Fruit fly (Drosophila melanogaster): ENCODE data around the gene mura.

Gene mura

DNA sequence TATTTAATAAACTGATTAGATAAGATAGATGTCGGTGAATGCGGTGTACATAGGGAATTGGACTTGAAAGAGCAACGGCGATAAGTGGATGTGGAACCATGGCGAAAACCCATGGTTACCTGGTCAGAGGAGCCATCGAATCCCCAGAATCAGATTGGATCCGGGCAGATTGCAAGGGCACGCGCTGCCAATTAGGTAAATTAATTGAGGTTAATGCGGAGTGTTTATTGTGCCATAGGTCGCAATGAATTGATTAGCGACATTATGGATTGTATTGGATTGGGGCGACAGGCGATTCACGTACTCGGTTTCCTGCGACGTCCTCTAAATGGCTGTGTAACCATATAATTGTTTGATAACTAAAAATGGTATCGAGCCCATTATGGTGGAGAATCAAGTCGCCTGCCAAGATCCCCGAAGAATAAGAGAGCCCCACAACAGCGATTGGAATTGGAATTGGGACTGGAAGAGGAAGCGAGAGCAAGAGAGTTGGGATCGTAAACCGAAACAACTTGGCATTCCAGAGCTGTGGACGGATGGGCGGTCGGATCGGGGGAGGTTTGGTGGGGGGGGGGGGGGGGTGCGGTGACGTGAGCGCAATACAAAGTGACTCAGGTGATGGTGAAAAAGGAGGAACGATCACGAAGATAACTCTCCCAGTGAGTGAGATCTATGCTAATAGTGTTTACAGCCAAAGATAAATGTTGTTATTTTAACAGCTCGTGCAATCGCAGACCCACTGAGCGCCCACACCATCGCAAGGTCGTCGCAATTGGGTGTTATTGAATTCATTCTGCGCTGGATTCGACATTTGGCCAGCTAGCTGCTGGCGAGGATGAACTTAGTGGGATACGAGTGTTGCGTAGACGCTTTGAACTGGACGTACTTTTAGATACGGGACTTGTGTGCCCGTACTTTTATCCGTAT is 49.9 kb downstream of the mura start (continued):
- TF ChIP-seq CG8281 (tag; optimal IDR thresholded peaks at IDR 0.05), result no peak
- TF ChIP-seq E2f1 (GFP tag; IDR thresholded peaks at IDR 0.05), result no peak
- TF ChIP-seq fd96Cb (tag; optimal IDR thresholded peaks at IDR 0.05), result no peak
- no peak for TF ChIP-seq ato (GFP tag; IDR thresholded peaks at IDR 0.05; ENCODE audit: partially characterized antibody)
- no peak for TF ChIP-seq CHES-1-like (GFP tag; optimal IDR thresholded peaks at IDR 0.05)
- TF ChIP-seq Dip2 (GFP tag; IDR thresholded peaks at IDR 0.05), result no peak
- no peak for TF ChIP-seq zfh2 (GFP tag; optimal IDR thresholded peaks at IDR 0.05)
- TF ChIP-seq cg (GFP tag; optimal IDR thresholded peaks at IDR 0.05), result no peak
- TF ChIP-seq ken (GFP tag; IDR thresholded peaks at IDR 0.05), result no peak
- no peak for TF ChIP-seq Dref (GFP tag; IDR thresholded peaks at IDR 0.05)
- peak; percentile 91 for TF ChIP-seq Hey (tag; optimal IDR thresholded peaks at IDR 0.05)
- no peak for TF ChIP-seq ftz-f1 (GFP tag; optimal IDR thresholded peaks at IDR 0.05)
- no peak for TF ChIP-seq CG8388 (GFP tag; optimal IDR thresholded peaks at IDR 0.05)
- no peak for TF ChIP-seq Sin3A (optimal IDR thresholded peaks at IDR 0.05)
- no peak for TF ChIP-seq Aef1 (GFP tag; IDR thresholded peaks at IDR 0.05)
- no peak for TF ChIP-seq gt (GFP tag; IDR thresholded peaks at IDR 0.05)
- TF ChIP-seq Hr78 (GFP tag; optimal IDR thresholded peaks at IDR 0.05), result no peak
- peak; percentile 88 for TF ChIP-seq sd (tag; optimal IDR thresholded peaks at IDR 0.05)
- no peak for TF ChIP-seq p53 (GFP tag; optimal IDR thresholded peaks at IDR 0.05)
- TF ChIP-seq CG31224 (GFP tag; IDR thresholded peaks at IDR 0.05), result peak; percentile 26; the same call in 1 of the 2 replicates
- no peak for TF ChIP-seq wor (GFP tag; IDR thresholded peaks at IDR 0.05)
- TF ChIP-seq CG9609 (GFP tag; optimal IDR thresholded peaks at IDR 0.05), result no peak
- peak; percentile 96 for TF ChIP-seq crol (GFP tag; IDR thresholded peaks at IDR 0.05)
- TF ChIP-seq knrl (GFP tag; IDR thresholded peaks at IDR 0.05; ENCODE audit: partially characterized antibody), result no peak
- no peak for TF ChIP-seq CG7928 (GFP tag; optimal IDR thresholded peaks at IDR 0.05)
- no peak for TF ChIP-seq CG13775 (GFP tag; optimal IDR thresholded peaks at IDR 0.05)
- peak; percentile 75 for TF ChIP-seq CG12769 (tag; optimal IDR thresholded peaks at IDR 0.05)
- no peak for TF ChIP-seq MESR4 (GFP tag; optimal IDR thresholded peaks at IDR 0.05)
- TF ChIP-seq jing (GFP tag; optimal IDR thresholded peaks at IDR 0.05), result no peak
- no peak for TF ChIP-seq Blimp-1 (GFP tag; optimal IDR thresholded peaks at IDR 0.05)
- TF ChIP-seq inv (GFP tag; IDR thresholded peaks at IDR 0.05; ENCODE audit: partially characterized antibody), result no peak
- peak; percentile 7 for TF ChIP-seq odd (GFP tag; optimal IDR thresholded peaks at IDR 0.05)
- TF ChIP-seq Bdp1 (GFP tag; optimal IDR thresholded peaks at IDR 0.05), result no peak
- TF ChIP-seq Stat92E (GFP tag; optimal IDR thresholded peaks at IDR 0.05), result peak in 1 of 3 experiments; percentile 23
- TF ChIP-seq Med (GFP tag), result peak; percentile 54
- TF ChIP-seq GATAe (GFP tag; conservative IDR thresholded peaks at IDR 0.05), result peak; percentile 66; the same call in 1 of the 2 replicates
- TF ChIP-seq Rfx (GFP tag; IDR thresholded peaks at IDR 0.05), result no peak
- TF ChIP-seq CG1603 (tag; optimal IDR thresholded peaks at IDR 0.05), result no peak
- TF ChIP-seq mirr (GFP tag; optimal IDR thresholded peaks at IDR 0.05), result peak; percentile 24
- no peak for TF ChIP-seq slbo (GFP tag; IDR thresholded peaks at IDR 0.05)
- TF ChIP-seq esg (GFP tag; conservative IDR thresholded peaks at IDR 0.05), result no peak
- TF ChIP-seq nmo (GFP tag; optimal IDR thresholded peaks at IDR 0.05), result no peak
- no peak for TF ChIP-seq CG11696 (GFP tag; IDR thresholded peaks at IDR 0.05)
- TF ChIP-seq CG16779 (GFP tag; IDR thresholded peaks at IDR 0.05), result no peak
- TF ChIP-seq z (GFP tag; IDR thresholded peaks at IDR 0.05), result peak; percentile 81
- TF ChIP-seq fru (optimal IDR thresholded peaks at IDR 0.05), result no peak
- TF ChIP-seq CG15696 (tag; optimal IDR thresholded peaks at IDR 0.05), result no peak
- TF ChIP-seq CTCF (GFP tag; optimal IDR thresholded peaks at IDR 0.05), result no peak
- TF ChIP-seq Dip3 (GFP tag; optimal IDR thresholded peaks at IDR 0.05), result no peak
- TF ChIP-seq CG4424 (GFP tag; optimal IDR thresholded peaks at IDR 0.05), result no peak
